Worm (Caenorhabditis elegans): Measurements from ENCODE around the gene Y4C6A.3.
"Not testable (repeated sequence)": the region's sequence is repeated elsewhere in the genome, so short reads cannot be mapped to it uniquely, and the experiment has no call there.

- TF ChIP-seq unc-130 (tag; optimal IDR thresholded peaks at IDR 0.05); pag-3 (tag; optimal IDR thresholded peaks at IDR 0.05; ENCODE audit: borderline replicate concordance, insufficient read depth); jun-1 (tag; optimal IDR thresholded peaks at IDR 0.05); ets-5 (GFP tag; IDR thresholded peaks at IDR 0.05); fkh-4 (tag; optimal IDR thresholded peaks at IDR 0.05; ENCODE audit: borderline replicate concordance); fos-1 (tag; optimal IDR thresholded peaks at IDR 0.05); ztf-11 (tag; optimal IDR thresholded peaks at IDR 0.05); irx-1 (tag; optimal IDR thresholded peaks at IDR 0.05): not testable (repeated sequence)
Measured at ce11 chrIV:5464403-5464802, 8.5 kb upstream of the Y4C6A.3 start, which contains the start of gene Y52D5A.2.

All from whole organism, L1 larva.